Worm (Caenorhabditis elegans): ENCODE data around the gene K10G9.2.

- TF ChIP-seq blmp-1 (tag; optimal IDR thresholded peaks at IDR 0.05) = no peak
- TF ChIP-seq egl-27 (tag; optimal IDR thresholded peaks at IDR 0.05) = no peak
- TF ChIP-seq skn-1 (tag; optimal IDR thresholded peaks at IDR 0.05) = no peak
- no peak for TF ChIP-seq lin-13 (GFP tag; optimal IDR thresholded peaks at IDR 0.05)
- no peak for TF ChIP-seq ama-1 (optimal IDR thresholded peaks at IDR 0.05)
- TF ChIP-seq ceh-82 (tag; optimal IDR thresholded peaks at IDR 0.05) = no peak
- TF ChIP-seq lsy-2 (tag; optimal IDR thresholded peaks at IDR 0.05) = no peak
- TF ChIP-seq rnt-1 (tag; optimal IDR thresholded peaks at IDR 0.05) = no peak
Observed at ce11 chrIII:10244013-10244412, 41.7 kb upstream of the K10G9.2 start.

Data from whole organism, L1 larva.